Worm (Caenorhabditis elegans) whole organism, young adult: ENCODE results near the gene fmo-3.
A peak's percentile ranks its signal among the peaks of the same experiment; 100 is the strongest.

ENCODE experiments used
- C17E4.6 ChIP-seq: fragments of 200-800 bp; sonication (Bioruptor generic); IDR thresholded peaks from 2 replicates; pipeline ENCODE4 v1.3.6; 2022; ENCODE audit warnings: missing genetic modification reagents, missing genetic modification characterization, missing compliant biosample characterization
- D2030.7 ChIP-seq: fragments of 200-800 bp; sonication (Bioruptor generic); IDR thresholded peaks from 2 replicates; pipeline ENCODE4 v1.3.6; 2022; ENCODE audit warnings: missing genetic modification reagents, missing genetic modification characterization, missing compliant biosample characterization
- F33H1.4 ChIP-seq: fragments of 200-800 bp; sonication (Bioruptor generic); IDR thresholded peaks from 2 replicates; pipeline ENCODE4 v1.3.6; 2022; ENCODE audit warnings: missing genetic modification reagents, missing genetic modification characterization, missing compliant biosample characterization
- F39B2.1 ChIP-seq: fragments of 200-800 bp; sonication (Bioruptor generic); IDR thresholded peaks from 2 replicates; pipeline ENCODE4 v1.3.6; 2022; ENCODE audit warnings: missing genetic modification reagents, missing genetic modification characterization, missing compliant biosample characterization
- F57C9.4 ChIP-seq: sonication (generic microtip); optimal IDR thresholded peaks from 2 replicates; lab custom pipeline; 2017; ENCODE audit warnings: mild to moderate bottlenecking, missing genetic modification characterization, missing compliant biosample characterization
- T07F8.4 ChIP-seq: sonication (generic microtip); optimal IDR thresholded peaks from 2 replicates; lab custom pipeline; 2016; ENCODE audit warnings: mild to moderate bottlenecking, missing genetic modification characterization, moderate library complexity, missing compliant biosample characterization
- Y53F4B.3 ChIP-seq: fragments of 200-800 bp; sonication (Bioruptor generic); IDR thresholded peaks from 2 replicates; pipeline ENCODE4 v1.3.6; 2022; ENCODE audit warnings: missing genetic modification reagents, missing genetic modification characterization, missing compliant biosample characterization
- Y53G8AR.9 ChIP-seq: fragments of 200-800 bp; sonication (Bioruptor generic); conservative IDR thresholded peaks from 2 replicates; pipeline ENCODE4 v1.3.6; 2022; ENCODE audit warnings: missing genetic modification reagents, missing genetic modification characterization, missing compliant biosample characterization
- ZK185.1 ChIP-seq: sonication (generic microtip); optimal IDR thresholded peaks from 2 replicates; lab custom pipeline; 2016; ENCODE audit warnings: mild to moderate bottlenecking, missing genetic modification characterization, missing compliant biosample characterization; ENCODE audit not compliant: poor library complexity, severe bottlenecking
- aptf-3 ChIP-seq: fragments of 200-800 bp; sonication (Bioruptor generic); IDR thresholded peaks from 2 replicates; pipeline ENCODE4 v1.3.6; 2022; ENCODE audit warnings: missing genetic modification characterization, missing compliant biosample characterization
- athp-1 ChIP-seq: sonication (generic microtip); optimal IDR thresholded peaks from 2 replicates; lab custom pipeline; 2017; ENCODE audit warnings: mild to moderate bottlenecking, missing genetic modification characterization, missing compliant biosample characterization
- attf-5 ChIP-seq: fragments of 200-800 bp; sonication (Bioruptor generic); optimal IDR thresholded peaks from 2 replicates; lab custom pipeline; 2018; ENCODE audit warnings: mild to moderate bottlenecking, missing genetic modification characterization, missing compliant biosample characterization
- attf-6 ChIP-seq: fragments of 200-800 bp; sonication (Bioruptor generic); IDR thresholded peaks from 2 replicates; pipeline ENCODE4 v1.3.6; 2022; ENCODE audit warnings: missing genetic modification reagents, missing genetic modification characterization, missing compliant biosample characterization
- ceh-100 ChIP-seq: fragments of 200-800 bp; sonication (Bioruptor generic); IDR thresholded peaks from 2 replicates; pipeline ENCODE4 v1.3.6; 2022; ENCODE audit warnings: missing genetic modification reagents, missing genetic modification characterization, missing compliant biosample characterization
- dox-1 ChIP-seq: fragments of 200-800 bp; sonication (Bioruptor generic); IDR thresholded peaks from 2 replicates; pipeline ENCODE4 v1.3.6; 2022; ENCODE audit warnings: missing genetic modification reagents, missing genetic modification characterization, missing compliant biosample characterization
- egl-44 ChIP-seq: fragments of 200-800 bp; sonication (Bioruptor generic); IDR thresholded peaks from 2 replicates; pipeline ENCODE4 v1.3.6; 2022; ENCODE audit warnings: missing genetic modification reagents, missing genetic modification characterization, missing compliant biosample characterization
- ets-4 ChIP-seq: fragments of 200-800 bp; sonication (Bioruptor generic); optimal IDR thresholded peaks from 2 replicates; lab custom pipeline; 2018; ENCODE audit warnings: mild to moderate bottlenecking, missing genetic modification characterization, missing compliant biosample characterization
- fkh-3 ChIP-seq: sonication (generic microtip); optimal IDR thresholded peaks from 2 replicates; lab custom pipeline; 2016; ENCODE audit warnings: mild to moderate bottlenecking, missing genetic modification characterization, missing compliant biosample characterization
- hmg-1.2 ChIP-seq: fragments of 200-800 bp; sonication (Bioruptor generic); IDR thresholded peaks from 2 replicates; pipeline ENCODE4 v1.3.6; 2022; ENCODE audit warnings: missing genetic modification reagents, missing genetic modification characterization, missing compliant biosample characterization
- hsf-1 ChIP-seq: fragments of 200-800 bp; sonication (Bioruptor generic); IDR thresholded peaks from 2 replicates; pipeline ENCODE4 v1.3.6; 2022; ENCODE audit warnings: missing genetic modification reagents, missing genetic modification characterization, missing compliant biosample characterization
- let-526 ChIP-seq: fragments of 200-800 bp; sonication (Bioruptor generic); IDR thresholded peaks from 2 replicates; pipeline ENCODE4 v1.3.6; 2022; ENCODE audit warnings: missing genetic modification reagents, missing genetic modification characterization, missing compliant biosample characterization
- let-607 ChIP-seq, 2 experiments: fragments of 200-800 bp in 1 of 2; sonication (Bioruptor generic) in 1 of 2; sonication (generic microtip) in 1 of 2; optimal IDR thresholded peaks; 2 replicates each; lab custom pipeline; 2016 to 2018; ENCODE audit warnings: mild to moderate bottlenecking in 2 of 2, missing compliant biosample characterization in 2 of 2, missing genetic modification characterization in 2 of 2, moderate library complexity in 2 of 2, missing genotype in 1 of 2
- lin-26 ChIP-seq: fragments of 200-800 bp; sonication (Bioruptor generic); IDR thresholded peaks from 2 replicates; pipeline ENCODE4 v1.3.6; 2022; ENCODE audit warnings: missing genetic modification reagents, missing genetic modification characterization, missing compliant biosample characterization
- lin-35 ChIP-seq, 3 experiments: fragments of 150-350 bp in 2 of 3; sonication (generic microtip) in 1 of 3; optimal IDR thresholded peaks; 2 replicates each; lab custom pipeline; 2014 to 2018; ENCODE audit warnings: missing biosample characterization in 3 of 3, missing genetic modification characterization in 3 of 3, missing genetic modification reagents in 3 of 3
- lin-40 ChIP-seq: sonication (generic microtip); optimal IDR thresholded peaks from 2 replicates; lab custom pipeline; 2016; ENCODE audit warnings: missing genetic modification characterization, mild to moderate bottlenecking, missing compliant biosample characterization, missing genotype, missing genetic modification reagents
- lin-54 ChIP-seq: fragments of 200-800 bp; sonication (Bioruptor generic); optimal IDR thresholded peaks from 2 replicates; lab custom pipeline; 2018; ENCODE audit warnings: mild to moderate bottlenecking, missing genetic modification characterization, missing compliant biosample characterization
- lsl-1 ChIP-seq: fragments of 200-800 bp; sonication (Bioruptor generic); optimal IDR thresholded peaks from 2 replicates; lab custom pipeline; 2018; ENCODE audit warnings: mild to moderate bottlenecking, missing genetic modification characterization, moderate library complexity, missing compliant biosample characterization
- madf-8 ChIP-seq: fragments of 200-800 bp; sonication (Bioruptor generic); conservative IDR thresholded peaks from 2 replicates; pipeline ENCODE4 v1.3.6; 2022; ENCODE audit warnings: missing genetic modification reagents, missing genetic modification characterization, missing compliant biosample characterization
- nfyb-1 ChIP-seq: fragments of 200-800 bp; sonication (Bioruptor generic); IDR thresholded peaks from 2 replicates; pipeline ENCODE4 v1.3.6; 2022; ENCODE audit warnings: missing genetic modification reagents, missing genetic modification characterization, missing compliant biosample characterization
- nhr-27 ChIP-seq: fragments of 200-800 bp; sonication (Bioruptor generic); optimal IDR thresholded peaks from 2 replicates; lab custom pipeline; 2018; ENCODE audit warnings: mild to moderate bottlenecking, missing genetic modification characterization, moderate library complexity, missing compliant biosample characterization
- nhr-80 ChIP-seq: sonication (generic microtip); optimal IDR thresholded peaks from 2 replicates; lab custom pipeline; 2016; ENCODE audit warnings: missing genetic modification characterization, missing compliant biosample characterization
- pbrm-1 ChIP-seq: fragments of 200-800 bp; sonication (Bioruptor generic); IDR thresholded peaks from 2 replicates; pipeline ENCODE4 v1.3.6; 2022; ENCODE audit warnings: missing genetic modification reagents, missing genetic modification characterization, missing compliant biosample characterization
- pha-4 ChIP-seq: fragments of 150-350 bp; sonication (generic microtip); optimal IDR thresholded peaks from 2 replicates; lab custom pipeline; 2014; ENCODE audit warnings: missing biosample characterization, missing genetic modification reagents, missing genetic modification characterization
- rcor-1 ChIP-seq: fragments of 200-800 bp; sonication (Bioruptor generic); IDR thresholded peaks from 2 replicates; pipeline ENCODE4 v1.3.6; 2022; ENCODE audit warnings: missing genetic modification reagents, missing genetic modification characterization, missing compliant biosample characterization
- snpc-1.1 ChIP-seq: sonication (generic microtip); optimal IDR thresholded peaks from 2 replicates; lab custom pipeline; 2017; ENCODE audit warnings: missing genetic modification characterization, mild to moderate bottlenecking, missing compliant biosample characterization, antibody characterized with exemption, moderate library complexity, missing genotype, missing genetic modification reagents; ENCODE audit not compliant: insufficient read depth
- snpc-1.3 ChIP-seq: sonication (generic microtip); optimal IDR thresholded peaks from 2 replicates; lab custom pipeline; 2017; ENCODE audit warnings: missing genetic modification characterization, mild to moderate bottlenecking, missing compliant biosample characterization, antibody characterized with exemption, moderate library complexity, missing genotype, missing genetic modification reagents; ENCODE audit not compliant: insufficient read depth
- snpc-3.4 ChIP-seq: sonication (generic microtip); optimal IDR thresholded peaks from 2 replicates; lab custom pipeline; 2017; ENCODE audit warnings: missing genetic modification characterization, mild to moderate bottlenecking, missing compliant biosample characterization, antibody characterized with exemption, moderate library complexity, missing genotype, missing genetic modification reagents
- snpc-4 ChIP-seq, 5 experiments: fragments of 150-350 bp in 1 of 5; sonication (generic microtip) in 4 of 5; optimal IDR thresholded peaks; 2 replicates each; lab custom pipeline; 2014 to 2018; ENCODE audit warnings: missing genetic modification characterization in 5 of 5, missing biosample characterization in 3 of 5, antibody characterized with exemption in 2 of 5, mild to moderate bottlenecking in 2 of 5, missing compliant biosample characterization in 2 of 5, missing genotype in 2 of 5, moderate library complexity in 2 of 5, missing genetic modification reagents in 1 of 5
- somi-1 ChIP-seq: fragments of 200-800 bp; sonication (Bioruptor generic); optimal IDR thresholded peaks from 2 replicates; lab custom pipeline; 2018; ENCODE audit warnings: mild to moderate bottlenecking, missing genetic modification characterization, missing compliant biosample characterization
- sptf-2 ChIP-seq: fragments of 200-800 bp; sonication (Bioruptor generic); optimal IDR thresholded peaks from 2 replicates; lab custom pipeline; 2018; ENCODE audit warnings: mild to moderate bottlenecking, missing genetic modification characterization, missing compliant biosample characterization
- tbp1 ChIP-seq: fragments of 200-800 bp; sonication (Bioruptor generic); optimal IDR thresholded peaks from 2 replicates; lab custom pipeline; 2018; ENCODE audit warnings: mild to moderate bottlenecking, missing genetic modification characterization, missing compliant biosample characterization
- tlf-1 ChIP-seq: fragments of 200-800 bp; sonication (Bioruptor generic); optimal IDR thresholded peaks from 2 replicates; lab custom pipeline; 2018; ENCODE audit warnings: mild to moderate bottlenecking, missing genetic modification characterization, missing compliant biosample characterization
- zfh-2 ChIP-seq: fragments of 200-800 bp; sonication (Bioruptor generic); conservative IDR thresholded peaks from 2 replicates; pipeline ENCODE4 v1.3.6; 2022; ENCODE audit warnings: missing genetic modification reagents, missing genetic modification characterization, missing compliant biosample characterization
- ztf-18 ChIP-seq: sonication (generic microtip); optimal IDR thresholded peaks from 2 replicates; lab custom pipeline; 2016; ENCODE audit warnings: missing genotype, mild to moderate bottlenecking, missing genetic modification characterization, missing compliant biosample characterization
- ztf-22 ChIP-seq: fragments of 200-800 bp; sonication (Bioruptor generic); optimal IDR thresholded peaks from 2 replicates; lab custom pipeline; 2018; ENCODE audit warnings: mild to moderate bottlenecking, missing genetic modification characterization, moderate library complexity, missing compliant biosample characterization
- ztf-26 ChIP-seq: sonication (generic microtip); optimal IDR thresholded peaks from 2 replicates; lab custom pipeline; 2017; ENCODE audit warnings: missing genetic modification characterization, missing compliant biosample characterization

fmo-3 gene

ce11 chrIII:10733300-10733699 is 38.8 kb downstream of the fmo-3 start:
- TF ChIP-seq ZK185.1 (no peak), somi-1 (GFP tag; lab: Kevin White, UChicago) (no peak), nhr-80 (tag; lab: Kevin White, UChicago) (no peak), tbp1 (GFP tag; lab: Kevin White, UChicago) (peak; percentile 60), fkh-3 (tag; lab: Kevin White, UChicago) (no peak), hsf-1 (GFP tag; lab: Robert Waterston, UW) (peak; percentile 67), T07F8.4 (tag; lab: Kevin White, UChicago) (no peak), ztf-22 (GFP tag; lab: Kevin White, UChicago) (no peak), attf-5 (GFP tag; lab: Kevin White, UChicago) (no peak), egl-44 (peak; percentile 21; the same call in 1 of the 2 replicates), ceh-100 (GFP tag; lab: Robert Waterston, UW) (peak; percentile 51; the same call in 1 of the 2 replicates), sptf-2 (GFP tag; lab: Kevin White, UChicago) (no peak), ztf-18 (tag; lab: Kevin White, UChicago) (no peak), madf-8 (peak; percentile 39; the same call in 1 of the 2 replicates), lin-54 (peak; percentile 45), F33H1.4 (GFP tag; lab: Robert Waterston, UW) (peak; percentile 53), nhr-27 (tag; lab: Kevin White, UChicago) (no peak), F39B2.1 (no peak), Y53F4B.3 (no peak), D2030.7 (GFP tag; lab: Robert Waterston, UW) (peak; percentile 92), rcor-1 (GFP tag; lab: Robert Waterston, UW) (peak; percentile 56; the same call in 1 of the 2 replicates), let-526 (GFP tag; lab: Robert Waterston, UW) (no peak), lsl-1 (GFP tag; lab: Kevin White, UChicago) (peak; percentile 58), snpc-3.4 (tag; lab: Kevin White, UChicago) (peak; percentile 55), aptf-3 (0 out of 2 replicates have a peak, but pooled peaks have one; percentile 47), pha-4 (tag; lab: Kevin White, UChicago) (no peak), Y53G8AR.9 (peak; percentile 65; the same call in 1 of the 2 replicates), lin-40 (tag; lab: Kevin White, UChicago) (no peak), snpc-1.3 (tag; lab: Kevin White, UChicago) (peak; percentile 5), dox-1 (GFP tag; lab: Robert Waterston, UW) (peak; percentile 66; the same call in 1 of the 2 replicates), hmg-1.2 (GFP tag; lab: Robert Waterston, UW) (peak; percentile 77), C17E4.6 (GFP tag; lab: Robert Waterston, UW) (0 out of 2 replicates have a peak, but pooled peaks have one; percentile 30), snpc-1.1 (peak; percentile 90), snpc-4 (GFP tag; optimal IDR thresholded peaks at IDR 0.05; lab: Kevin White, UChicago) (peak; percentile 85), snpc-4 (tag; optimal IDR thresholded peaks at IDR 0.05; lab: Kevin White, UChicago) (peak in 3 of 4 experiments; percentile 83 to 92 (median 88)), tlf-1 (no peak), zfh-2 (GFP tag; lab: Robert Waterston, UW) (no peak), attf-6 (GFP tag; lab: Robert Waterston, UW) (0 out of 2 replicates have a peak, but pooled peaks have one; percentile 54), nfyb-1 (0 out of 2 replicates have a peak, but pooled peaks have one; percentile 40), lin-26 (GFP tag; lab: Robert Waterston, UW) (peak; percentile 87), let-607 (tag; optimal IDR thresholded peaks at IDR 0.05; lab: Kevin White, UChicago) (no peak), lin-35 (GFP tag; optimal IDR thresholded peaks at IDR 0.05; lab: Kevin White, UChicago) (no peak), F57C9.4 (tag; lab: Kevin White, UChicago) (no peak), ets-4 (GFP tag; lab: Kevin White, UChicago) (no peak), ztf-26 (tag; lab: Kevin White, UChicago) (no peak), pbrm-1 (GFP tag; lab: Robert Waterston, UW) (peak; percentile 83), athp-1 (no peak)
